Worm (Caenorhabditis elegans) whole organism, L1 larva: ENCODE measurements around the gene twk-5.

ENCODE experiments used
- C04F5.9 ChIP-seq: sonication (generic microtip); optimal IDR thresholded peaks from 2 replicates; lab custom pipeline; 2016; ENCODE audit warnings: missing genetic modification characterization, missing compliant biosample characterization
- C16A3.4 ChIP-seq: fragments of 150-350 bp; optimal IDR thresholded peaks from 2 replicates; lab custom pipeline; 2014; ENCODE audit warnings: missing biosample characterization, missing genetic modification characterization
- F16B12.6 ChIP-seq: fragments of 150-350 bp; optimal IDR thresholded peaks from 2 replicates; lab custom pipeline; 2014; ENCODE audit warnings: missing biosample characterization, missing genetic modification characterization
- Y116A8C.19 ChIP-seq: sonication (generic microtip); optimal IDR thresholded peaks from 2 replicates; lab custom pipeline; 2016; ENCODE audit warnings: missing compliant biosample characterization, missing genetic modification characterization, borderline replicate concordance
- alr-1 ChIP-seq: fragments of 200-800 bp; sonication (Bioruptor generic); optimal IDR thresholded peaks from 2 replicates; lab custom pipeline; 2018; ENCODE audit warnings: borderline replicate concordance, mild to moderate bottlenecking, missing genetic modification characterization, missing compliant biosample characterization
- aly-2 ChIP-seq: fragments of 150-350 bp; optimal IDR thresholded peaks from 2 replicates; lab custom pipeline; 2014; ENCODE audit warnings: missing biosample characterization, missing genetic modification characterization
- blmp-1 ChIP-seq: fragments of 150-350 bp; optimal IDR thresholded peaks from 2 replicates; lab custom pipeline; 2014; ENCODE audit warnings: missing biosample characterization, missing genetic modification characterization
- ceh-63 ChIP-seq: fragments of 200-800 bp; sonication (Bioruptor generic); optimal IDR thresholded peaks from 2 replicates; lab custom pipeline; 2018; ENCODE audit warnings: mild to moderate bottlenecking, missing genetic modification characterization, missing compliant biosample characterization
- ceh-82 ChIP-seq, 3 experiments: fragments of 150-350 bp in 1 of 3; sonication (generic microtip) in 2 of 3; optimal IDR thresholded peaks; 2 replicates each; lab custom pipeline; 2014 to 2017; ENCODE audit warnings: missing biosample characterization in 3 of 3, missing genetic modification characterization in 3 of 3
- ceh-88 ChIP-seq: fragments of 200-800 bp; sonication (Bioruptor generic); IDR thresholded peaks from 2 replicates; pipeline ENCODE4 v1.3.6; 2022; ENCODE audit warnings: missing genetic modification characterization, missing compliant biosample characterization
- dpl-1 ChIP-seq, 3 experiments: fragments of 150-350 bp in 2 of 3; sonication (generic microtip) in 1 of 3; optimal IDR thresholded peaks; 2 replicates each; lab custom pipeline; 2014 to 2017; ENCODE audit warnings: missing biosample characterization in 3 of 3, missing genetic modification characterization in 3 of 3, missing genetic modification reagents in 3 of 3
- dsc-1 ChIP-seq: sonication (generic microtip); optimal IDR thresholded peaks from 2 replicates; lab custom pipeline; 2016; ENCODE audit warnings: mild to moderate bottlenecking, missing genetic modification characterization, missing compliant biosample characterization
- efl-1 ChIP-seq, 4 experiments: fragments of 150-350 bp; optimal IDR thresholded peaks in 3 of 4; peaks in 1 of 4; 1 replicate in 1 of 4; 2 replicates in 3 of 4; lab custom pipeline; 2014; ENCODE audit warnings: missing biosample characterization in 2 of 4, missing genetic modification characterization in 2 of 4, missing genetic modification reagents in 2 of 4
- efl-3 ChIP-seq: fragments of 200-800 bp; sonication (Bioruptor generic); optimal IDR thresholded peaks from 2 replicates; lab custom pipeline; 2018; ENCODE audit warnings: mild to moderate bottlenecking, missing genetic modification characterization, missing compliant biosample characterization
- egl-13 ChIP-seq: sonication (generic microtip); optimal IDR thresholded peaks from 2 replicates; lab custom pipeline; 2016; ENCODE audit warnings: missing genotype, missing genetic modification reagents, missing genetic modification characterization, missing compliant biosample characterization
- elt-2 ChIP-seq: sonication (generic microtip); optimal IDR thresholded peaks from 2 replicates; lab custom pipeline; 2016; ENCODE audit warnings: missing genetic modification characterization, mild to moderate bottlenecking, inconsistent platforms, missing compliant biosample characterization, missing genetic modification reagents
- ets-5 ChIP-seq: fragments of 200-800 bp; sonication (Bioruptor generic); IDR thresholded peaks from 2 replicates; pipeline ENCODE4 v1.3.6; 2022; ENCODE audit warnings: missing genetic modification characterization, missing compliant biosample characterization
- fkh-10 ChIP-seq: sonication (generic microtip); optimal IDR thresholded peaks from 2 replicates; lab custom pipeline; 2017; ENCODE audit warnings: missing biosample characterization, missing genetic modification reagents, missing genetic modification characterization
- fkh-4 ChIP-seq: sonication (generic microtip); optimal IDR thresholded peaks from 2 replicates; lab custom pipeline; 2016; ENCODE audit warnings: missing compliant biosample characterization, missing genetic modification characterization, borderline replicate concordance
- fkh-8 ChIP-seq: sonication (generic microtip); optimal IDR thresholded peaks from 2 replicates; lab custom pipeline; 2016; ENCODE audit warnings: mild to moderate bottlenecking, missing genetic modification characterization, missing compliant biosample characterization
- grh-1 ChIP-seq: fragments of 200-800 bp; sonication (Bioruptor generic); IDR thresholded peaks from 2 replicates; pipeline ENCODE4 v1.3.6; 2022; ENCODE audit warnings: missing genetic modification reagents, missing genetic modification characterization, missing compliant biosample characterization
- hlh-17 ChIP-seq: fragments of 200-800 bp; sonication (Bioruptor generic); optimal IDR thresholded peaks from 2 replicates; lab custom pipeline; 2018; ENCODE audit warnings: missing genetic modification characterization, mild to moderate bottlenecking, missing compliant biosample characterization, moderate library complexity, borderline replicate concordance
- hpl-2 ChIP-seq: fragments of 150-350 bp; optimal IDR thresholded peaks from 2 replicates; lab custom pipeline; 2014; ENCODE audit warnings: missing biosample characterization, missing genetic modification reagents, missing genetic modification characterization
- irx-1 ChIP-seq: sonication (generic microtip); optimal IDR thresholded peaks from 2 replicates; lab custom pipeline; 2016; ENCODE audit warnings: missing genetic modification characterization, missing compliant biosample characterization
- isw-1 ChIP-seq: fragments of 200-800 bp; sonication (Bioruptor generic); IDR thresholded peaks from 2 replicates; pipeline ENCODE4 v1.3.6; 2022; ENCODE audit warnings: missing genetic modification characterization, missing compliant biosample characterization
- lin-13 ChIP-seq: fragments of 150-350 bp; optimal IDR thresholded peaks from 2 replicates; lab custom pipeline; 2014; ENCODE audit warnings: missing biosample characterization, missing genetic modification reagents, missing genetic modification characterization
- lin-14 ChIP-seq: fragments of 200-800 bp; sonication (Bioruptor generic); optimal IDR thresholded peaks from 2 replicates; lab custom pipeline; 2018; ENCODE audit warnings: mild to moderate bottlenecking, missing genetic modification characterization, moderate library complexity, missing compliant biosample characterization
- lin-15B ChIP-seq: fragments of 150-350 bp; sonication (generic microtip); optimal IDR thresholded peaks from 3 replicates; lab custom pipeline; 2014; ENCODE audit warnings: missing biosample characterization, missing genetic modification characterization
- lin-39 ChIP-seq: fragments of 150-350 bp; optimal IDR thresholded peaks from 2 replicates; lab custom pipeline; 2014; ENCODE audit warnings: missing biosample characterization, missing genetic modification reagents, missing genetic modification characterization
- lir-3 ChIP-seq: sonication (generic microtip); optimal IDR thresholded peaks from 2 replicates; lab custom pipeline; 2016; ENCODE audit warnings: mild to moderate bottlenecking, missing genetic modification characterization, moderate library complexity, missing compliant biosample characterization; ENCODE audit not compliant: poor library complexity
- mef-2 ChIP-seq: fragments of 150-350 bp; optimal IDR thresholded peaks from 2 replicates; lab custom pipeline; 2014; ENCODE audit warnings: missing biosample characterization, missing genetic modification characterization
- nhr-12 ChIP-seq: sonication (generic microtip); optimal IDR thresholded peaks from 2 replicates; lab custom pipeline; 2017; ENCODE audit warnings: missing biosample characterization, missing genetic modification characterization
- nhr-20 ChIP-seq: sonication (generic microtip); optimal IDR thresholded peaks from 2 replicates; lab custom pipeline; 2016; ENCODE audit warnings: mild to moderate bottlenecking, missing genetic modification characterization, missing compliant biosample characterization
- nhr-76 ChIP-seq: sonication (generic microtip); optimal IDR thresholded peaks from 2 replicates; lab custom pipeline; 2017; ENCODE audit warnings: missing biosample characterization, missing genetic modification characterization
- nhr-85 ChIP-seq: sonication (generic microtip); peaks from one replicate; lab custom pipeline; 2016; ENCODE audit warnings: missing genetic modification characterization, inconsistent platforms, missing compliant biosample characterization
- pag-3 ChIP-seq: sonication (generic microtip); optimal IDR thresholded peaks from 2 replicates; lab custom pipeline; 2017; ENCODE audit warnings: missing genetic modification characterization, mild to moderate bottlenecking, missing compliant biosample characterization, antibody characterized with exemption, borderline replicate concordance; ENCODE audit not compliant: insufficient read depth
- pax-3 ChIP-seq: fragments of 200-800 bp; sonication (Bioruptor generic); optimal IDR thresholded peaks from 2 replicates; lab custom pipeline; 2018; ENCODE audit warnings: mild to moderate bottlenecking, missing genetic modification characterization, moderate library complexity, missing compliant biosample characterization
- snpc-4 ChIP-seq: fragments of 150-350 bp; optimal IDR thresholded peaks from 2 replicates; lab custom pipeline; 2014; ENCODE audit warnings: missing biosample characterization, missing genetic modification characterization
- sup-37 ChIP-seq: fragments of 200-800 bp; sonication (Bioruptor generic); optimal IDR thresholded peaks from 2 replicates; lab custom pipeline; 2018; ENCODE audit warnings: mild to moderate bottlenecking, missing genetic modification characterization, missing compliant biosample characterization
- swsn-7 ChIP-seq: sonication (generic microtip); optimal IDR thresholded peaks from 2 replicates; lab custom pipeline; 2016; ENCODE audit warnings: missing genetic modification characterization, missing compliant biosample characterization
- tbx-2 ChIP-seq: sonication (generic microtip); optimal IDR thresholded peaks from 2 replicates; lab custom pipeline; 2016; ENCODE audit warnings: missing genetic modification characterization, missing compliant biosample characterization
- tlp-1 ChIP-seq: fragments of 150-350 bp; optimal IDR thresholded peaks from 2 replicates; lab custom pipeline; 2014; ENCODE audit warnings: missing biosample characterization, missing genetic modification characterization
- unc-130 ChIP-seq: fragments of 150-350 bp; optimal IDR thresholded peaks from 2 replicates; lab custom pipeline; 2017; ENCODE audit warnings: missing biosample characterization, missing genetic modification characterization, inconsistent platforms
- unc-30 ChIP-seq: sonication (generic microtip); optimal IDR thresholded peaks from 2 replicates; lab custom pipeline; 2017; ENCODE audit warnings: missing biosample characterization, missing genetic modification characterization
- unc-62 ChIP-seq: fragments of 150-350 bp; optimal IDR thresholded peaks from 2 replicates; lab custom pipeline; 2014; ENCODE audit warnings: missing biosample characterization, missing genetic modification reagents, missing genetic modification characterization
- unc-98 ChIP-seq: fragments of 200-800 bp; sonication (Bioruptor generic); IDR thresholded peaks from 2 replicates; pipeline ENCODE4 v1.3.6; 2022; ENCODE audit warnings: missing genetic modification characterization, missing compliant biosample characterization
- vab-15 ChIP-seq: sonication (generic microtip); optimal IDR thresholded peaks from 2 replicates; lab custom pipeline; 2017; ENCODE audit warnings: missing genotype, mild to moderate bottlenecking, missing genetic modification characterization, missing compliant biosample characterization
- xbp-1 ChIP-seq: sonication (generic microtip); optimal IDR thresholded peaks from 2 replicates; lab custom pipeline; 2016; ENCODE audit warnings: missing genetic modification characterization, missing compliant biosample characterization
- zag-1 ChIP-seq: fragments of 150-350 bp; optimal IDR thresholded peaks from 2 replicates; lab custom pipeline; 2014; ENCODE audit warnings: missing biosample characterization, missing genetic modification characterization
- zip-4 ChIP-seq: fragments of 200-800 bp; sonication (Bioruptor generic); optimal IDR thresholded peaks from 2 replicates; lab custom pipeline; 2018; ENCODE audit warnings: mild to moderate bottlenecking, missing genetic modification characterization, moderate library complexity, missing compliant biosample characterization
- ztf-11 ChIP-seq, 2 experiments: sonication (generic microtip); optimal IDR thresholded peaks; 2 replicates each; lab custom pipeline; 2016 to 2017; ENCODE audit warnings: missing genetic modification characterization in 2 of 2, missing biosample characterization in 1 of 2, missing compliant biosample characterization in 1 of 2
- ztf-4 ChIP-seq: fragments of 150-350 bp; optimal IDR thresholded peaks from 2 replicates; lab custom pipeline; 2014; ENCODE audit warnings: missing biosample characterization, missing genetic modification characterization

The twk-5 gene

ce11 chrII:11472542-11472941 is 12.6 kb downstream of the twk-5 start (continued):
- TF ChIP-seq grh-1 (GFP tag; lab: Robert Waterston, UW): no peak
- TF ChIP-seq ceh-63 (GFP tag; lab: Kevin White, UChicago): no peak
- peak; percentile 97 for TF ChIP-seq blmp-1
- no peak for TF ChIP-seq fkh-8 (tag; lab: Kevin White, UChicago)
- TF ChIP-seq sup-37: no peak
- no peak for TF ChIP-seq efl-1 (optimal IDR thresholded peaks at IDR 0.05; lab: Kevin White, UChicago)
- TF ChIP-seq efl-1 (GFP tag; optimal IDR thresholded peaks at IDR 0.05 in 1 of 2; lab: Kevin White, UChicago): no peak
- TF ChIP-seq nhr-20 (tag; lab: Kevin White, UChicago): peak; percentile 65
- TF ChIP-seq F16B12.6 (tag; lab: Kevin White, UChicago): no peak
- no peak for TF ChIP-seq pag-3 (tag; lab: Kevin White, UChicago)
- TF ChIP-seq mef-2 (tag; lab: Kevin White, UChicago): no peak
- TF ChIP-seq pax-3 (tag; lab: Kevin White, UChicago): no peak
- TF ChIP-seq swsn-7: no peak
- no peak for TF ChIP-seq ztf-11 (tag; optimal IDR thresholded peaks at IDR 0.05; lab: Kevin White, UChicago)
- no peak for TF ChIP-seq elt-2 (tag; lab: Kevin White, UChicago)
- peak; percentile 72 for TF ChIP-seq nhr-85 (tag; lab: Kevin White, UChicago)
- no peak for TF ChIP-seq ets-5 (GFP tag; lab: Robert Waterston, UW)
- no peak for TF ChIP-seq aly-2 (tag; lab: Kevin White, UChicago)
- peak in 1 of 3 experiments; percentile 30 for TF ChIP-seq dpl-1 (GFP tag; optimal IDR thresholded peaks at IDR 0.05; lab: Kevin White, UChicago)
- no peak for TF ChIP-seq Y116A8C.19
- no peak for TF ChIP-seq alr-1 (tag; lab: Kevin White, UChicago)
- no peak for TF ChIP-seq hpl-2 (GFP tag; lab: Kevin White, UChicago)
- TF ChIP-seq xbp-1 (tag; lab: Kevin White, UChicago): no peak
- TF ChIP-seq lin-39: no peak
- no peak for TF ChIP-seq C04F5.9 (tag; lab: Kevin White, UChicago)
- no peak for TF ChIP-seq tlp-1 (tag; lab: Kevin White, UChicago)
- TF ChIP-seq fkh-10 (GFP tag; lab: Kevin White, UChicago): no peak
- TF ChIP-seq unc-62: no peak
- no peak for TF ChIP-seq vab-15
- no peak for TF ChIP-seq unc-98
- TF ChIP-seq C16A3.4 (tag; lab: Kevin White, UChicago): no peak
- TF ChIP-seq unc-130 (tag; lab: Kevin White, UChicago): peak; percentile 22
- no peak for TF ChIP-seq nhr-12 (tag; lab: Kevin White, UChicago)
- TF ChIP-seq isw-1 (GFP tag; lab: Robert Waterston, UW): no peak
- no peak for TF ChIP-seq zip-4 (GFP tag; lab: Kevin White, UChicago)
- TF ChIP-seq lin-14: peak; percentile 59
- TF ChIP-seq dsc-1 (tag; lab: Kevin White, UChicago): no peak
- no peak for TF ChIP-seq irx-1 (tag; lab: Kevin White, UChicago)
- no peak for TF ChIP-seq ceh-82 (tag; optimal IDR thresholded peaks at IDR 0.05; lab: Kevin White, UChicago)
- TF ChIP-seq zag-1 (tag; lab: Kevin White, UChicago): no peak
- TF ChIP-seq lin-13 (GFP tag; lab: Kevin White, UChicago): no peak
- TF ChIP-seq nhr-76 (tag; lab: Kevin White, UChicago): no peak
- no peak for TF ChIP-seq hlh-17 (GFP tag; lab: Kevin White, UChicago)
- TF ChIP-seq tbx-2: peak; percentile 2
- TF ChIP-seq lin-15B (tag; lab: Kevin White, UChicago): no peak
- TF ChIP-seq fkh-4 (tag; lab: Kevin White, UChicago): no peak
- TF ChIP-seq snpc-4 (tag; lab: Kevin White, UChicago): no peak
- no peak for TF ChIP-seq ztf-4 (tag; lab: Kevin White, UChicago)
- no peak for TF ChIP-seq ceh-88 (GFP tag; lab: Robert Waterston, UW)
- TF ChIP-seq efl-3: no peak
- TF ChIP-seq lir-3: no peak
- no peak for TF ChIP-seq egl-13 (tag; lab: Kevin White, UChicago)
- no peak for TF ChIP-seq unc-30 (tag; lab: Kevin White, UChicago)
- TF ChIP-seq, all 84 proteins: peak for 13
